Worm (Caenorhabditis elegans): ENCODE results near the gene faxc-1.

DNA sequence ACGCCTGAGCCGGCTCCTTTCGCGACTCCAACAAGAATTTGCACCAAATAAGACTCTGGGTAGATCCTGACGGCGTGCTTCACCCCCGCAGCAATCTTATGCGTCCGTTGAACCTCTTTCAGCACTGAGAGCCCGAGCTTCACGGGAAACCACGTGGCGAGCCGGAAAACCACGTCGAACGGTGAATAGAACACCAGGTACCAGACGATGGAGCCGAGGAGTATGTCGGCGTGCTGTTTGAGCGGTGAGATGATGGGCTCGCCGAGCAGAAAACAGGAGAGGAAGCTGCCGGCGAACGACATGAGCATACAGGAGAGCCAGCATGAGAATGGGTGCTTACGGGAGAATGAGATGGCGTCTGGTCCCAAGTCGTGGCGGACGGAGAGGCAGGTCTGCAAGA, 14.6 kb downstream of the faxc-1 start:
- TF ChIP-seq sea-1 (GFP tag; conservative IDR thresholded peaks at IDR 0.05) (no peak), ama-1 (optimal IDR thresholded peaks at IDR 0.05) (no peak), flt-1 (GFP tag; IDR thresholded peaks at IDR 0.05) (no peak), tbx-11 (GFP tag; IDR thresholded peaks at IDR 0.05) (no peak), hnd-1 (tag; optimal IDR thresholded peaks at IDR 0.05) (no peak), scrt-1 (GFP tag; IDR thresholded peaks at IDR 0.05) (no peak), ceh-36 (tag; optimal IDR thresholded peaks at IDR 0.05) (no peak), hmg-4 (GFP tag; optimal IDR thresholded peaks at IDR 0.05) (peak; percentile 9), B0310.2 (tag; optimal IDR thresholded peaks at IDR 0.05) (no peak)
